Worm (Caenorhabditis elegans) whole organism, L1 larva: ENCODE results near the gene T25B9.11.

Source experiments
- blmp-1 ChIP-seq: fragments of 150-350 bp; optimal IDR thresholded peaks from 2 replicates; lab custom pipeline; 2014; ENCODE audit warnings: missing biosample characterization, missing genetic modification characterization
- unc-62 ChIP-seq: fragments of 150-350 bp; optimal IDR thresholded peaks from 2 replicates; lab custom pipeline; 2014; ENCODE audit warnings: missing biosample characterization, missing genetic modification reagents, missing genetic modification characterization
- xbp-1 ChIP-seq: sonication (generic microtip); optimal IDR thresholded peaks from 2 replicates; lab custom pipeline; 2016; ENCODE audit warnings: missing genetic modification characterization, missing compliant biosample characterization
- ztf-11 ChIP-seq, 2 experiments: sonication (generic microtip); optimal IDR thresholded peaks; 2 replicates each; lab custom pipeline; 2016 to 2017; ENCODE audit warnings: missing genetic modification characterization in 2 of 2, missing biosample characterization in 1 of 2, missing compliant biosample characterization in 1 of 2

DNA sequence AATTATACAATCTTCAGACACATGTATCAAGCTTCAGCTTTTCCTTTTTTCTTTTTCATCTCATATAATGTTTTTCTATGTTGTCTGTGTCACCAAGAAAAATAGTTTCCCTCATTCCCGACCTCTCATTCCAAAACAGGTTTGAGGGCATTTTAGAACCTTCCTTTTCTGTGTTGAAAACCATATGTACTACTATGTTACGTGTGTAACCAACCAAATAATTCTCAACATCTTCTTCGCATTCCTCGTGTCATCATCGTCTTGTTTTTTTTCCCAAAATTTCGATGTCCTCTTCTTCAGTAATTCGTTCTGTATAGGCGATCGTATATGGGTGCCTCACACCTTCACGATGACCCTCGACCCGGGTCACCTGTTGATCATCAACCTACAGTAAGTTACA, 26.0 kb downstream of the T25B9.11 start, which contains the start of gene pept-2:
- no peak for TF ChIP-seq ztf-11 (tag; optimal IDR thresholded peaks at IDR 0.05; lab: Kevin White, UChicago)
- TF ChIP-seq blmp-1 (tag; lab: Kevin White, UChicago): peak; percentile 24
- no peak for TF ChIP-seq xbp-1 (tag; lab: Kevin White, UChicago)
- no peak for TF ChIP-seq unc-62 (GFP tag; lab: Kevin White, UChicago)
